Fruit fly (Drosophila melanogaster) whole organism, embryonic: ENCODE results near the gene CG42759.

Experiments
- Blimp-1 ChIP-seq: fragments of 200-800 bp; sonication (Bioruptor generic); optimal IDR thresholded peaks from 3 replicates; lab custom pipeline; 2018; ENCODE audit warnings: missing biosample characterization, missing genetic modification characterization, mild to moderate bottlenecking, moderate library complexity, missing genetic modification reagents
- CG10209 ChIP-seq: fragments of 200-800 bp; sonication (Bioruptor generic); optimal IDR thresholded peaks from 3 replicates; lab custom pipeline; 2017; ENCODE audit warnings: missing biosample characterization, mild to moderate bottlenecking, missing genetic modification characterization, missing genetic modification reagents
- CG1024 ChIP-seq: fragments of 200-800 bp; sonication (Bioruptor generic); IDR thresholded peaks from 2 replicates; pipeline ENCODE4 v1.3.6; 2022; ENCODE audit warnings: missing biosample characterization, missing genetic modification characterization
- CG10565 ChIP-seq: fragments of 200-800 bp; sonication (Bioruptor generic); optimal IDR thresholded peaks from 3 replicates; lab custom pipeline; 2016; ENCODE audit warnings: missing biosample characterization, mild to moderate bottlenecking, missing genetic modification characterization
- CG11085 ChIP-seq: fragments of 200-800 bp; sonication (Bioruptor generic); IDR thresholded peaks from 2 replicates; pipeline ENCODE4 v1.3.6; 2022; ENCODE audit warnings: missing biosample characterization, missing genetic modification characterization
- CG11560 ChIP-seq: fragments of 200-800 bp; sonication (Bioruptor generic); IDR thresholded peaks from 3 replicates; pipeline ENCODE4 v1.3.6; 2022; ENCODE audit warnings: missing biosample characterization, missing genetic modification characterization
- CG12299 ChIP-seq: fragments of 200-800 bp; sonication (Bioruptor generic); optimal IDR thresholded peaks from 2 replicates; lab custom pipeline; 2018; ENCODE audit warnings: missing biosample characterization, mild to moderate bottlenecking, missing genetic modification characterization
- CG14860 ChIP-seq: fragments of 200-800 bp; sonication (Bioruptor generic); IDR thresholded peaks from 3 replicates; pipeline ENCODE4 v1.3.6; 2022; ENCODE audit warnings: missing biosample characterization, missing genetic modification characterization; ENCODE audit not compliant: partially characterized antibody
- CG1603 ChIP-seq: fragments of 200-800 bp; sonication (Bioruptor generic); optimal IDR thresholded peaks from 2 replicates; lab custom pipeline; 2019; ENCODE audit warnings: missing biosample characterization, mild to moderate bottlenecking, missing genetic modification characterization, moderate library complexity
- CG17359 ChIP-seq: fragments of 200-800 bp; sonication (Bioruptor generic); optimal IDR thresholded peaks from 3 replicates; lab custom pipeline; 2018; ENCODE audit warnings: missing biosample characterization, mild to moderate bottlenecking, missing genetic modification characterization, moderate library complexity
- CG17802 ChIP-seq: fragments of 200-800 bp; sonication (Bioruptor generic); optimal IDR thresholded peaks from 2 replicates; lab custom pipeline; 2018; ENCODE audit warnings: missing biosample characterization, mild to moderate bottlenecking, missing genetic modification characterization, moderate library complexity
- CG1832 ChIP-seq: fragments of 200-800 bp; sonication (Bioruptor generic); optimal IDR thresholded peaks from 2 replicates; lab custom pipeline; 2017; ENCODE audit warnings: missing biosample characterization, mild to moderate bottlenecking, missing genetic modification characterization, inconsistent platforms
- CG18476 ChIP-seq: fragments of 200-800 bp; sonication (Bioruptor generic); optimal IDR thresholded peaks from 2 replicates; lab custom pipeline; 2016; ENCODE audit warnings: missing biosample characterization, mild to moderate bottlenecking, missing genetic modification characterization
- CG30431 ChIP-seq: fragments of 200-800 bp; sonication (Bioruptor generic); optimal IDR thresholded peaks from 2 replicates; lab custom pipeline; 2017; ENCODE audit warnings: missing biosample characterization, missing genetic modification characterization
- CG34422 ChIP-seq: fragments of 200-800 bp; sonication (Bioruptor generic); IDR thresholded peaks from 3 replicates; pipeline ENCODE4 v1.3.6; 2022; ENCODE audit warnings: missing biosample characterization, missing genetic modification characterization
- CG4360 ChIP-seq: fragments of 200-800 bp; sonication (Bioruptor generic); IDR thresholded peaks from 2 replicates; pipeline ENCODE4 v1.3.6; 2022; ENCODE audit warnings: missing biosample characterization, missing genetic modification characterization
- CG4730 ChIP-seq: fragments of 200-800 bp; sonication (Bioruptor generic); IDR thresholded peaks from 2 replicates; pipeline ENCODE4 v1.3.6; 2022; ENCODE audit warnings: missing biosample characterization, missing genetic modification characterization
- CG6254 ChIP-seq: fragments of 200-800 bp; sonication (Bioruptor generic); optimal IDR thresholded peaks from 3 replicates; lab custom pipeline; 2017; ENCODE audit warnings: mild to moderate bottlenecking, missing biosample characterization, missing genetic modification reagents, missing genetic modification characterization
- CG7271 ChIP-seq: fragments of 200-800 bp; sonication (Bioruptor generic); optimal IDR thresholded peaks from 2 replicates; lab custom pipeline; 2018; ENCODE audit warnings: missing biosample characterization, mild to moderate bottlenecking, missing genetic modification characterization, moderate library complexity
- CTCF ChIP-seq: fragments of 200-800 bp; sonication (Bioruptor generic); optimal IDR thresholded peaks from 2 replicates; lab custom pipeline; 2017; ENCODE audit warnings: missing biosample characterization, mild to moderate bottlenecking, missing genetic modification characterization, moderate library complexity
- Dad ChIP-seq: fragments of 200-800 bp; sonication (Bioruptor generic); optimal IDR thresholded peaks from 3 replicates; lab custom pipeline; 2016; ENCODE audit warnings: missing biosample characterization, missing genetic modification characterization
- Dbx ChIP-seq: fragments of 200-800 bp; sonication (Bioruptor generic); IDR thresholded peaks from 3 replicates; pipeline ENCODE4 v1.3.6; 2022; ENCODE audit warnings: missing biosample characterization, missing genetic modification characterization
- Gsc ChIP-seq: fragments of 200-800 bp; sonication (Bioruptor generic); IDR thresholded peaks from 2 replicates; pipeline ENCODE4 v1.3.6; 2022; ENCODE audit warnings: missing biosample characterization, missing genetic modification characterization
- HLH4C ChIP-seq: fragments of 200-800 bp; sonication (Bioruptor generic); IDR thresholded peaks from 3 replicates; pipeline ENCODE4 v1.3.6; 2022; ENCODE audit warnings: missing biosample characterization, missing genetic modification characterization; ENCODE audit not compliant: partially characterized antibody
- HmgD ChIP-seq: fragments of 200-800 bp; sonication (Bioruptor generic); optimal IDR thresholded peaks from 3 replicates; lab custom pipeline; 2016; ENCODE audit warnings: missing biosample characterization, missing genetic modification characterization
- Med ChIP-seq: fragments of 200-800 bp; sonication (Bioruptor generic); peaks from one replicate; lab custom pipeline; 2016; ENCODE audit warnings: missing biosample characterization, missing genetic modification characterization, mild to moderate bottlenecking, inconsistent platforms, moderate library complexity
- Meics ChIP-seq: fragments of 200-800 bp; sonication (Bioruptor generic); optimal IDR thresholded peaks from 2 replicates; lab custom pipeline; 2017; ENCODE audit warnings: missing biosample characterization, mild to moderate bottlenecking, missing genetic modification characterization
- Nf-YB ChIP-seq: fragments of 200-800 bp; sonication (Bioruptor generic); optimal IDR thresholded peaks from 3 replicates; lab custom pipeline; 2019; ENCODE audit warnings: missing biosample characterization, mild to moderate bottlenecking, missing genetic modification characterization, moderate library complexity
- Ravus ChIP-seq: fragments of 200-800 bp; sonication (Bioruptor generic); IDR thresholded peaks from 2 replicates; pipeline ENCODE4 v1.3.6; 2022; ENCODE audit warnings: missing biosample characterization, missing genetic modification characterization
- Sox100B ChIP-seq: fragments of 200-800 bp; sonication (Bioruptor generic); optimal IDR thresholded peaks from 3 replicates; lab custom pipeline; 2018; ENCODE audit warnings: missing biosample characterization, mild to moderate bottlenecking, missing genetic modification characterization
- Ssrp ChIP-seq: fragments of 200-800 bp; sonication (Bioruptor generic); optimal IDR thresholded peaks from 2 replicates; lab custom pipeline; 2018; ENCODE audit warnings: missing biosample characterization, mild to moderate bottlenecking, missing genetic modification characterization, moderate library complexity
- bsh ChIP-seq, 2 experiments: fragments of 200-800 bp; sonication (Bioruptor generic); optimal IDR thresholded peaks; 2 replicates each; lab custom pipeline; 2017 to 2018; ENCODE audit warnings: mild to moderate bottlenecking in 2 of 2, missing biosample characterization in 2 of 2, missing genetic modification characterization in 2 of 2, moderate library complexity in 1 of 2
- chn ChIP-seq: fragments of 200-800 bp; sonication (Bioruptor generic); optimal IDR thresholded peaks from 2 replicates; lab custom pipeline; 2016; ENCODE audit warnings: missing biosample characterization, missing genetic modification characterization
- ci ChIP-seq: fragments of 200-800 bp; sonication (Bioruptor generic); IDR thresholded peaks from 3 replicates; pipeline ENCODE4 v1.3.6; 2022; ENCODE audit warnings: missing biosample characterization, missing genetic modification characterization
- dati ChIP-seq: fragments of 200-800 bp; sonication (Bioruptor generic); IDR thresholded peaks from 2 replicates; pipeline ENCODE4 v1.3.6; 2022; ENCODE audit warnings: missing biosample characterization, missing genetic modification characterization
- ftz-f1 ChIP-seq: fragments of 200-800 bp; sonication (Bioruptor generic); optimal IDR thresholded peaks from 2 replicates; lab custom pipeline; 2016; ENCODE audit warnings: missing biosample characterization, missing genetic modification characterization
- gcm ChIP-seq: fragments of 200-800 bp; sonication (Bioruptor generic); optimal IDR thresholded peaks from 2 replicates; lab custom pipeline; 2019; ENCODE audit warnings: missing biosample characterization, mild to moderate bottlenecking, missing genetic modification characterization, moderate library complexity
- lilli ChIP-seq: fragments of 200-800 bp; sonication (Bioruptor generic); optimal IDR thresholded peaks from 3 replicates; lab custom pipeline; 2016; ENCODE audit warnings: missing biosample characterization, missing genetic modification characterization
- nmo ChIP-seq: fragments of 200-800 bp; sonication (Bioruptor generic); optimal IDR thresholded peaks from 2 replicates; lab custom pipeline; 2018; ENCODE audit warnings: missing biosample characterization, mild to moderate bottlenecking, missing genetic modification characterization, moderate library complexity
- pzg ChIP-seq: fragments of 200-800 bp; sonication (Bioruptor generic); optimal IDR thresholded peaks from 3 replicates; lab custom pipeline; 2018; ENCODE audit warnings: missing biosample characterization, mild to moderate bottlenecking, missing genetic modification characterization, moderate library complexity
- run ChIP-seq: fragments of 200-800 bp; sonication (Bioruptor generic); optimal IDR thresholded peaks from 3 replicates; lab custom pipeline; 2018; ENCODE audit warnings: missing biosample characterization, mild to moderate bottlenecking, missing genetic modification characterization
- sd ChIP-seq: fragments of 200-800 bp; sonication (Bioruptor generic); optimal IDR thresholded peaks from 3 replicates; lab custom pipeline; 2018; ENCODE audit warnings: missing biosample characterization, mild to moderate bottlenecking, missing genetic modification characterization, moderate library complexity
- sens ChIP-seq: fragments of 200-800 bp; sonication (Bioruptor generic); peaks from one replicate; lab custom pipeline; 2016; ENCODE audit warnings: missing biosample characterization, missing genetic modification characterization
- sens-2 ChIP-seq: fragments of 200-800 bp; sonication (Bioruptor generic); IDR thresholded peaks from 2 replicates; pipeline ENCODE4 v1.3.6; 2022; ENCODE audit warnings: missing biosample characterization, missing genetic modification characterization
- shn ChIP-seq: fragments of 200-800 bp; sonication (Bioruptor generic); optimal IDR thresholded peaks from 3 replicates; lab custom pipeline; 2016; ENCODE audit warnings: missing biosample characterization, missing genetic modification characterization
- sqz ChIP-seq: fragments of 200-800 bp; sonication (Bioruptor generic); optimal IDR thresholded peaks from 3 replicates; lab custom pipeline; 2018; ENCODE audit warnings: missing biosample characterization, mild to moderate bottlenecking, missing genetic modification characterization
- sr ChIP-seq: fragments of 200-800 bp; sonication (Bioruptor generic); IDR thresholded peaks from 3 replicates; pipeline ENCODE4 v1.3.6; 2022; ENCODE audit warnings: missing biosample characterization, missing genetic modification characterization
- toy ChIP-seq: fragments of 200-800 bp; sonication (Bioruptor generic); IDR thresholded peaks from 2 replicates; pipeline ENCODE4 v1.3.6; 2022; ENCODE audit warnings: missing biosample characterization, missing genetic modification characterization
- usp ChIP-seq: fragments of >200 bp; optimal IDR thresholded peaks from 2 replicates; lab custom pipeline; 2017; ENCODE audit warnings: missing biosample characterization, missing genetic modification characterization
- vfl ChIP-seq: fragments of 200-800 bp; sonication (Bioruptor generic); optimal IDR thresholded peaks from 2 replicates; lab custom pipeline; 2016; ENCODE audit warnings: missing biosample characterization, missing genetic modification characterization
- vnd ChIP-seq: fragments of 200-800 bp; sonication (Bioruptor generic); IDR thresholded peaks from 3 replicates; pipeline ENCODE4 v1.3.6; 2022; ENCODE audit warnings: missing biosample characterization, missing genetic modification characterization; ENCODE audit not compliant: partially characterized antibody
- vvl ChIP-seq: fragments of 200-800 bp; sonication (Bioruptor generic); IDR thresholded peaks from 2 replicates; pipeline ENCODE4 v1.3.6; 2022; ENCODE audit warnings: missing biosample characterization, missing genetic modification characterization
- zen ChIP-seq: fragments of 200-800 bp; sonication (Bioruptor generic); optimal IDR thresholded peaks from 3 replicates; lab custom pipeline; 2018; ENCODE audit warnings: missing biosample characterization, mild to moderate bottlenecking, missing genetic modification characterization, moderate library complexity

The CG42759 gene

DNA sequence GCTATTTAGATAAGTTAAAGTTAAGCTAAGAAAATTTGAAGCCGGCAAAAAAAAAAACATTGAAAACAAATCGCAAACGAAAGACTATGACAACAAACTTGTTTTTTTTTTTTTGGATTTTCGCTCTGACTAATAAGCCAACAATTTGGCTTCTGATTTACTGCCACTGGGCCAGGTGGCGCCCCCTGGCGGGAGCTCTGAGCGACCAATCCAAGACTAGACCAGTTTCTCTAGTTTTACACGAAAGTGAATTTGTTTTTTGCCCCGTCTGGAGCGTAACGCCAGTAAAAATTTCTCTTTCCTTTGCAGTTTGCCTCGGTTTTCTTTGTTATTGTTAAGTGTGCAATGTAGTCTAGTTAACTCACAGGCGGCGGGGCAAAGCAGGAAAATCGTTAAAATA lies 18.1 kb upstream of the CG42759 start (continued):
- no peak for TF ChIP-seq vfl
- TF ChIP-seq CG11560 (tag; lab: Robert Waterston, UW) = no peak
- TF ChIP-seq sqz (GFP tag; lab: Kevin White, UChicago) = peak; percentile 49
- TF ChIP-seq pzg = no peak
- no peak for TF ChIP-seq gcm (GFP tag; lab: Kevin White, UChicago)
- peak; percentile 39 for TF ChIP-seq sens
- TF ChIP-seq vnd (GFP tag; lab: Robert Waterston, UW) = no peak
- peak; percentile 84 for TF ChIP-seq sd (tag; lab: Kevin White, UChicago)
- no peak for TF ChIP-seq zen (tag; lab: Kevin White, UChicago)
- TF ChIP-seq CG4730 = no peak
- peak; percentile 30; the same call in 1 of the 3 replicates for TF ChIP-seq ci (GFP tag; lab: Robert Waterston, UW)
- peak; percentile 99 for TF ChIP-seq Blimp-1 (GFP tag; lab: Kevin White, UChicago)
- TF ChIP-seq CG1024 = no peak
- TF ChIP-seq vvl (GFP tag; lab: Robert Waterston, UW) = 0 out of 2 replicates have a peak, but pooled peaks have one; percentile 13
- no peak for TF ChIP-seq Dad (GFP tag; lab: Kevin White, UChicago)
- no peak for TF ChIP-seq CG30431 (GFP tag; lab: Kevin White, UChicago)
- TF ChIP-seq usp (GFP tag; lab: Kevin White, UChicago) = no peak
- TF ChIP-seq CG10565 (GFP tag; lab: Kevin White, UChicago) = no peak
- no peak for TF ChIP-seq CG7271 (tag; lab: Kevin White, UChicago)
- TF ChIP-seq nmo = no peak
- TF ChIP-seq dati (GFP tag; lab: Robert Waterston, UW) = no peak
- TF ChIP-seq shn (GFP tag; lab: Kevin White, UChicago) = no peak
- no peak for TF ChIP-seq Gsc
- 0 out of 3 replicates have a peak, but pooled peaks have one; percentile 16 for TF ChIP-seq HLH4C (GFP tag; lab: Robert Waterston, UW)
- TF ChIP-seq CTCF (GFP tag; lab: Kevin White, UChicago) = peak; percentile 88
- no peak for TF ChIP-seq sr
- no peak for TF ChIP-seq CG17359 (tag; lab: Kevin White, UChicago)
- TF ChIP-seq sens-2 (GFP tag; lab: Robert Waterston, UW) = no peak
- TF ChIP-seq CG6254 = peak; percentile 26
- no peak for TF ChIP-seq CG1603 (tag; lab: Kevin White, UChicago)
- TF ChIP-seq CG11085 (GFP tag; lab: Robert Waterston, UW) = no peak
- no peak for TF ChIP-seq CG1832 (GFP tag; lab: Kevin White, UChicago)
- no peak for TF ChIP-seq HmgD (GFP tag; lab: Kevin White, UChicago)
- peak in 1 of 2 experiments; percentile 18 for TF ChIP-seq bsh (GFP tag; optimal IDR thresholded peaks at IDR 0.05; lab: Kevin White, UChicago)

DNA sequence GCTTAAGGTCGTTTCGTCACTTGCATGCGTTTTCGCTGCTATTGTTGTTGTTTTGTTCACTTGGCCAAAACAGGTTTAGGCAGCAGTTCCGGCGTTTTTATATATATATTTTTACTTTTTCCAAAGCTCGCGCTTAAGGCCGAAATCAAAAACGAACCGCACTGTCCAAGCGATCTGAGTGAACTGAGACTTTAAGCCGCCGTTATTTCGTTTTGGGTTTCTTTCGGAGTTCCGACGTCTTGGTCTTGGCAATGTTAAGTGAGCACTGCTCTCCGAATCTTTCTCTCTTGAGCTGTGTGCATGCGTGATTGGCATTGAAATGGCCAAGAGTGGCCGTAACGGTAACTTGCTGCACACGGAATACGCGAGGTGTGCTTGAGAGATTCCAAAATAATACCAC lies 17.4 kb upstream of the CG42759 start, which contains the start of gene knk:
knk (minus strand) TSS at position 188 of the 400 bp plus-strand sequence.
- TF ChIP-seq Med (GFP tag; lab: Kevin White, UChicago) (peak; percentile 45), CG10209 (GFP tag; lab: Kevin White, UChicago) (no peak), Nf-YB (GFP tag; lab: Kevin White, UChicago) (no peak), CG18476 (GFP tag; lab: Kevin White, UChicago) (peak; percentile 73), Ravus (no peak), CG4360 (GFP tag; lab: Robert Waterston, UW) (peak; percentile 54), sr (0 out of 3 replicates have a peak, but pooled peaks have one; percentile 22), Meics (no peak), toy (no peak), chn (no peak), CG17802 (no peak), CG34422 (GFP tag; lab: Robert Waterston, UW) (peak; percentile 34; the same call in 1 of the 3 replicates), Dbx (no peak), Ssrp (tag; lab: Kevin White, UChicago) (no peak), Sox100B (GFP tag; lab: Kevin White, UChicago) (no peak), run (tag; lab: Kevin White, UChicago) (no peak), CG12299 (tag; lab: Kevin White, UChicago) (no peak), ftz-f1 (GFP tag; lab: Kevin White, UChicago) (peak; percentile 59), CG14860 (GFP tag; lab: Robert Waterston, UW) (no peak), lilli (GFP tag; lab: Kevin White, UChicago) (no peak), usp (GFP tag; lab: Kevin White, UChicago) (no peak)
